Fruit fly (Drosophila melanogaster) whole organism, pupa: ENCODE results near the gene CG43373.

Experiments used
- CG13204 ChIP-seq: fragments of 200-800 bp; sonication (Bioruptor generic); optimal IDR thresholded peaks from 2 replicates; lab custom pipeline; 2018; ENCODE audit warnings: missing biosample characterization, mild to moderate bottlenecking, missing genetic modification characterization, moderate library complexity
- CG32121 ChIP-seq: fragments of 200-800 bp; sonication (Bioruptor generic); IDR thresholded peaks from 2 replicates; pipeline ENCODE4 v1.3.6; 2022; ENCODE audit warnings: missing biosample characterization, missing genetic modification characterization
- CG4496 ChIP-seq: fragments of 200-800 bp; sonication (Bioruptor generic); IDR thresholded peaks from 3 replicates; pipeline ENCODE4 v1.3.6; 2022; ENCODE audit warnings: missing biosample characterization, missing genetic modification characterization
- CG8159 ChIP-seq: fragments of 200-800 bp; sonication (Bioruptor generic); optimal IDR thresholded peaks from 3 replicates; lab custom pipeline; 2018; ENCODE audit warnings: missing biosample characterization, mild to moderate bottlenecking, missing genetic modification characterization, moderate library complexity
- CG9948 ChIP-seq: fragments of 200-800 bp; sonication (Bioruptor generic); optimal IDR thresholded peaks from 2 replicates; lab custom pipeline; 2018; ENCODE audit warnings: missing biosample characterization, mild to moderate bottlenecking, missing genetic modification characterization, moderate library complexity
- EcR ChIP-seq: fragments of 200-800 bp; sonication (Bioruptor generic); optimal IDR thresholded peaks from 3 replicates; lab custom pipeline; 2019; ENCODE audit warnings: missing biosample characterization, missing genetic modification characterization, mild to moderate bottlenecking, moderate library complexity, missing genetic modification reagents
- Pif1B ChIP-seq: fragments of 200-800 bp; sonication (Bioruptor generic); optimal IDR thresholded peaks from 3 replicates; lab custom pipeline; 2016; ENCODE audit warnings: missing biosample characterization, missing genetic modification characterization
- fd96Ca ChIP-seq: fragments of 200-800 bp; sonication (Bioruptor generic); IDR thresholded peaks from 3 replicates; pipeline ENCODE4 v1.3.6; 2022; ENCODE audit warnings: missing biosample characterization, missing genetic modification characterization
- rn ChIP-seq: fragments of 200-800 bp; sonication (Bioruptor generic); IDR thresholded peaks from 2 replicates; pipeline ENCODE4 v1.3.6; 2022; ENCODE audit warnings: missing biosample characterization, missing genetic modification characterization

dm6 chr3L:16586989-16587388 lies 43.8 kb upstream of the CG43373 start, which contains the start of the genes Syx8 and CG32163:
- TF ChIP-seq CG13204: no peak
- no peak for TF ChIP-seq fd96Ca (GFP tag; lab: Robert Waterston, UW)
- no peak for TF ChIP-seq CG8159
- no peak for TF ChIP-seq Pif1B (GFP tag; lab: Kevin White, UChicago)
- TF ChIP-seq EcR: no peak
- TF ChIP-seq rn (GFP tag; lab: Robert Waterston, UW): no peak
- TF ChIP-seq CG4496: no peak
- no peak for TF ChIP-seq CG32121 (GFP tag; lab: Robert Waterston, UW)
- TF ChIP-seq CG9948: no peak
